Fruit fly (Drosophila melanogaster) whole organism, embryonic: Measurements from ENCODE around the gene CG17221.

ENCODE experiments used
- Aef1 ChIP-seq: fragments of 200-800 bp; sonication (Bioruptor generic); IDR thresholded peaks from 3 replicates; pipeline ENCODE4 v1.3.6; 2022; ENCODE audit warnings: missing biosample characterization, missing genetic modification characterization
- B-H1 ChIP-seq: fragments of 200-800 bp; sonication (Bioruptor generic); IDR thresholded peaks from 3 replicates; pipeline ENCODE4 v1.3.6; 2022; ENCODE audit warnings: missing biosample characterization, missing genetic modification characterization
- B-H2 ChIP-seq: fragments of 200-800 bp; sonication (Bioruptor generic); optimal IDR thresholded peaks from 2 replicates; lab custom pipeline; 2018; ENCODE audit warnings: missing biosample characterization, mild to moderate bottlenecking, missing genetic modification characterization
- Bdp1 ChIP-seq: fragments of 200-800 bp; sonication (Bioruptor generic); optimal IDR thresholded peaks from 3 replicates; lab custom pipeline; 2016; ENCODE audit warnings: missing biosample characterization, missing genetic modification characterization
- CG10979 ChIP-seq: fragments of 200-800 bp; sonication (Bioruptor generic); optimal IDR thresholded peaks from 2 replicates; lab custom pipeline; 2018; ENCODE audit warnings: missing biosample characterization, mild to moderate bottlenecking, missing genetic modification characterization, moderate library complexity
- CG12104 ChIP-seq: fragments of 200-800 bp; sonication (Bioruptor generic); optimal IDR thresholded peaks from 3 replicates; lab custom pipeline; 2016; ENCODE audit warnings: missing biosample characterization, missing genetic modification characterization
- CG12219 ChIP-seq: fragments of 200-800 bp; sonication (Bioruptor generic); optimal IDR thresholded peaks from 3 replicates; lab custom pipeline; 2018; ENCODE audit warnings: missing biosample characterization, mild to moderate bottlenecking, missing genetic modification characterization
- CG12299 ChIP-seq: fragments of 200-800 bp; sonication (Bioruptor generic); optimal IDR thresholded peaks from 2 replicates; lab custom pipeline; 2018; ENCODE audit warnings: missing biosample characterization, mild to moderate bottlenecking, missing genetic modification characterization
- CG12391 ChIP-seq: fragments of 200-800 bp; sonication (Bioruptor generic); optimal IDR thresholded peaks from 3 replicates; lab custom pipeline; 2018; ENCODE audit warnings: missing biosample characterization, mild to moderate bottlenecking, missing genetic modification characterization, moderate library complexity
- CG16815 ChIP-seq: fragments of 200-800 bp; sonication (Bioruptor generic); optimal IDR thresholded peaks from 3 replicates; lab custom pipeline; 2017; ENCODE audit warnings: missing biosample characterization, mild to moderate bottlenecking, missing genetic modification characterization
- CG31441 ChIP-seq: fragments of 200-800 bp; sonication (Bioruptor generic); IDR thresholded peaks from 2 replicates; pipeline ENCODE4 v1.3.6; 2022; ENCODE audit warnings: missing biosample characterization, missing genetic modification characterization
- CG33557 ChIP-seq: fragments of 200-800 bp; sonication (Bioruptor generic); optimal IDR thresholded peaks from 2 replicates; lab custom pipeline; 2019; ENCODE audit warnings: missing biosample characterization, mild to moderate bottlenecking, missing genetic modification characterization, moderate library complexity
- CG34224 ChIP-seq: fragments of 200-800 bp; sonication (Bioruptor generic); IDR thresholded peaks from 3 replicates; pipeline ENCODE4 v1.3.6; 2022; ENCODE audit warnings: missing biosample characterization, missing genetic modification characterization; ENCODE audit not compliant: partially characterized antibody
- CG34376 ChIP-seq: fragments of 200-800 bp; sonication (Bioruptor generic); optimal IDR thresholded peaks from 2 replicates; lab custom pipeline; 2018; ENCODE audit warnings: missing biosample characterization, mild to moderate bottlenecking, missing genetic modification characterization
- CG5245 ChIP-seq: fragments of 200-800 bp; sonication (Bioruptor generic); optimal IDR thresholded peaks from 3 replicates; lab custom pipeline; 2016; ENCODE audit warnings: missing biosample characterization, missing genetic modification characterization
- CG6254 ChIP-seq: fragments of 200-800 bp; sonication (Bioruptor generic); optimal IDR thresholded peaks from 3 replicates; lab custom pipeline; 2017; ENCODE audit warnings: mild to moderate bottlenecking, missing biosample characterization, missing genetic modification reagents, missing genetic modification characterization
- CG6272 ChIP-seq: fragments of 200-800 bp; sonication (Bioruptor generic); IDR thresholded peaks from 2 replicates; pipeline ENCODE4 v1.3.6; 2022; ENCODE audit warnings: missing biosample characterization, missing genetic modification characterization
- CG6689 ChIP-seq: fragments of 200-800 bp; sonication (Bioruptor generic); IDR thresholded peaks from 2 replicates; pipeline ENCODE4 v1.3.6; 2022; ENCODE audit warnings: missing biosample characterization, missing genetic modification characterization
- CG8290 ChIP-seq, 3 experiments: fragments of 200-800 bp; sonication (Bioruptor generic); optimal IDR thresholded peaks; 2 replicates each; lab custom pipeline; 2016 to 2019; ENCODE audit warnings: missing biosample characterization in 3 of 3, missing genetic modification characterization in 3 of 3, mild to moderate bottlenecking in 2 of 3, moderate library complexity in 1 of 3
- CG8359 ChIP-seq: fragments of 200-800 bp; sonication (Bioruptor generic); optimal IDR thresholded peaks from 2 replicates; lab custom pipeline; 2017; ENCODE audit warnings: missing biosample characterization, mild to moderate bottlenecking, missing genetic modification characterization, borderline replicate concordance
- CG9437 ChIP-seq: fragments of 200-800 bp; sonication (Bioruptor generic); optimal IDR thresholded peaks from 2 replicates; lab custom pipeline; 2018; ENCODE audit warnings: missing biosample characterization, mild to moderate bottlenecking, missing genetic modification characterization
- CG9932 ChIP-seq: fragments of 200-800 bp; sonication (Bioruptor generic); IDR thresholded peaks from 2 replicates; pipeline ENCODE4 v1.3.6; 2022; ENCODE audit warnings: missing biosample characterization, missing genetic modification characterization
- CrebB ChIP-seq: fragments of 200-800 bp; sonication (Bioruptor generic); optimal IDR thresholded peaks from 3 replicates; lab custom pipeline; 2018; ENCODE audit warnings: missing biosample characterization, mild to moderate bottlenecking, missing genetic modification characterization
- Dref ChIP-seq: fragments of 200-800 bp; sonication (Bioruptor generic); IDR thresholded peaks from 2 replicates; pipeline ENCODE4 v1.3.6; 2022; ENCODE audit warnings: missing biosample characterization, missing genetic modification characterization
- ERR ChIP-seq: fragments of 200-800 bp; sonication (Bioruptor generic); optimal IDR thresholded peaks from 2 replicates; lab custom pipeline; 2016; ENCODE audit warnings: missing biosample characterization, missing genetic modification characterization
- Med ChIP-seq: fragments of 200-800 bp; sonication (Bioruptor generic); peaks from one replicate; lab custom pipeline; 2016; ENCODE audit warnings: missing biosample characterization, missing genetic modification characterization, mild to moderate bottlenecking, inconsistent platforms, moderate library complexity
- Meics ChIP-seq: fragments of 200-800 bp; sonication (Bioruptor generic); optimal IDR thresholded peaks from 2 replicates; lab custom pipeline; 2017; ENCODE audit warnings: missing biosample characterization, mild to moderate bottlenecking, missing genetic modification characterization
- Nf-YA ChIP-seq: fragments of 200-800 bp; sonication (Bioruptor generic); IDR thresholded peaks from 2 replicates; pipeline ENCODE4 v1.3.6; 2022; ENCODE audit warnings: missing biosample characterization, missing genetic modification characterization
- Nf-YC ChIP-seq: fragments of 200-800 bp; optimal IDR thresholded peaks from 3 replicates; lab custom pipeline; 2019; ENCODE audit warnings: missing biosample characterization, mild to moderate bottlenecking, missing genetic modification characterization, moderate library complexity
- Optix ChIP-seq: fragments of 200-800 bp; sonication (Bioruptor generic); IDR thresholded peaks from 3 replicates; pipeline ENCODE4 v1.3.6; 2022; ENCODE audit warnings: missing biosample characterization, missing genetic modification characterization
- Pdp1 ChIP-seq, 2 experiments: fragments of 200-800 bp; sonication (Bioruptor generic); optimal IDR thresholded peaks; 3 replicates each; lab custom pipeline; 2016; ENCODE audit warnings: missing biosample characterization in 2 of 2, missing genetic modification characterization in 2 of 2, mild to moderate bottlenecking in 1 of 2, moderate library complexity in 1 of 2
- Sin3A ChIP-seq: fragments of >200 bp; optimal IDR thresholded peaks from 2 replicates; lab custom pipeline; 2018
- Trl ChIP-seq, 3 experiments: fragments of >200 bp in 2 of 3; fragments of 200-800 bp in 1 of 3; sonication (Bioruptor generic) in 1 of 3; optimal IDR thresholded peaks; 2 replicates in 1 of 3; 3 replicates in 2 of 3; lab custom pipeline; 2016 to 2017; ENCODE audit warnings: missing biosample characterization in 1 of 3, missing genetic modification characterization in 1 of 3
- ato ChIP-seq: fragments of 200-800 bp; sonication (Bioruptor generic); IDR thresholded peaks from 2 replicates; pipeline ENCODE4 v1.3.6; 2022; ENCODE audit warnings: missing biosample characterization, missing genetic modification characterization; ENCODE audit not compliant: partially characterized antibody
- btn ChIP-seq: fragments of 200-800 bp; sonication (Bioruptor generic); optimal IDR thresholded peaks from 2 replicates; lab custom pipeline; 2016; ENCODE audit warnings: missing biosample characterization, missing genetic modification characterization
- cas ChIP-seq: fragments of 200-800 bp; sonication (Bioruptor generic); IDR thresholded peaks from 2 replicates; pipeline ENCODE4 v1.3.6; 2022; ENCODE audit warnings: missing biosample characterization, missing genetic modification characterization
- caup ChIP-seq: fragments of 200-800 bp; sonication (Bioruptor generic); optimal IDR thresholded peaks from 3 replicates; lab custom pipeline; 2017; ENCODE audit warnings: missing biosample characterization, mild to moderate bottlenecking, missing genetic modification characterization, moderate library complexity; ENCODE audit not compliant: severe bottlenecking
- crc ChIP-seq: fragments of 200-800 bp; sonication (Bioruptor generic); optimal IDR thresholded peaks from 2 replicates; lab custom pipeline; 2016; ENCODE audit warnings: missing biosample characterization, missing genetic modification characterization
- dm ChIP-seq: fragments of 200-800 bp; sonication (Bioruptor generic); optimal IDR thresholded peaks from 3 replicates; lab custom pipeline; 2016; ENCODE audit warnings: missing biosample characterization, missing genetic modification characterization
- kni ChIP-seq: fragments of 200-800 bp; sonication (Bioruptor generic); optimal IDR thresholded peaks from 3 replicates; lab custom pipeline; 2017; ENCODE audit warnings: mild to moderate bottlenecking, missing biosample characterization, missing genetic modification reagents, missing genetic modification characterization
- lbe ChIP-seq: fragments of 200-800 bp; sonication (Bioruptor generic); optimal IDR thresholded peaks from 2 replicates; lab custom pipeline; 2016; ENCODE audit warnings: missing biosample characterization, mild to moderate bottlenecking, missing genetic modification characterization
- nmo ChIP-seq: fragments of 200-800 bp; sonication (Bioruptor generic); optimal IDR thresholded peaks from 2 replicates; lab custom pipeline; 2018; ENCODE audit warnings: missing biosample characterization, mild to moderate bottlenecking, missing genetic modification characterization, moderate library complexity
- odd ChIP-seq: fragments of 200-800 bp; sonication (Bioruptor generic); optimal IDR thresholded peaks from 2 replicates; lab custom pipeline; 2017; ENCODE audit warnings: missing biosample characterization, mild to moderate bottlenecking, missing genetic modification characterization
- onecut ChIP-seq: fragments of 200-800 bp; sonication (Bioruptor generic); IDR thresholded peaks from 2 replicates; pipeline ENCODE4 v1.3.6; 2022; ENCODE audit warnings: missing biosample characterization, missing genetic modification characterization
- p53 ChIP-seq: fragments of 200-800 bp; sonication (Bioruptor generic); optimal IDR thresholded peaks from 2 replicates; lab custom pipeline; 2016; ENCODE audit warnings: missing biosample characterization, missing genetic modification characterization
- pb ChIP-seq: fragments of 200-800 bp; sonication (Bioruptor generic); optimal IDR thresholded peaks from 3 replicates; lab custom pipeline; 2016; ENCODE audit warnings: missing biosample characterization, missing genetic modification characterization
- pnt ChIP-seq: fragments of 200-800 bp; sonication (Bioruptor generic); optimal IDR thresholded peaks from 3 replicates; lab custom pipeline; 2016; ENCODE audit warnings: missing biosample characterization, missing genetic modification characterization
- pum ChIP-seq: fragments of 200-800 bp; sonication (Bioruptor generic); optimal IDR thresholded peaks from 2 replicates; lab custom pipeline; 2016; ENCODE audit warnings: missing biosample characterization, missing genetic modification characterization
- sens ChIP-seq: fragments of 200-800 bp; sonication (Bioruptor generic); peaks from one replicate; lab custom pipeline; 2016; ENCODE audit warnings: missing biosample characterization, missing genetic modification characterization
- stwl ChIP-seq: fragments of 200-800 bp; sonication (Bioruptor generic); optimal IDR thresholded peaks from 3 replicates; lab custom pipeline; 2018; ENCODE audit warnings: missing biosample characterization, mild to moderate bottlenecking, missing genetic modification characterization, moderate library complexity

CG17221 gene

DNA sequence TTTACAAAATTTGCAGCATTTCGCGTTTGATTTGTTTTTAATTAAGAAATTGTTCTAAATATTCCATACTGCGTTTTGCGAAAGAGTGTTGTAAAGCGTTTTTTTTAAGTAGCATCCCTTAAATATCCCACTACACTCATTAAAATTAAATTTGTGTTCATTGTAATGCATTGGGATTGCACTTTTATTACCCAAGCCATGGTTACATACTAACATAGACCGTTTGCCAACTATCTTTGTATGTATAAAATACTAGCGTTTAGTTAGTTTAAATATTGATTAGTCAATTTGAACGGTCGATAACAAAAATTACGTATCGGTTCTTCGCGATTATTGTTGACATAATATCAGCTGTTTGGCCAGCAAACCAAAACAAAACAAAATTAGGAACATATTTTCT, at the start of gene CG17221, which contains the start of gene cnir (continued):
- TF ChIP-seq dm (GFP tag; lab: Kevin White, UChicago) (peak; percentile 43), pb (GFP tag; lab: Kevin White, UChicago) (peak; percentile 13), nmo (peak; percentile 75), CG9932 (GFP tag; lab: Robert Waterston, UW) (peak; percentile 72), CG33557 (GFP tag; lab: Kevin White, UChicago) (peak; percentile 18), pum (peak; percentile 69), CG31441 (GFP tag; lab: Robert Waterston, UW) (peak; percentile 53), Nf-YC (tag; lab: Kevin White, UChicago) (peak; percentile 54), Aef1 (GFP tag; lab: Robert Waterston, UW) (peak; percentile 43; the same call in 2 of the 3 replicates), cas (GFP tag; lab: Robert Waterston, UW) (no peak), Sin3A (lab: Kevin White, UChicago) (no peak), caup (GFP tag; lab: Kevin White, UChicago) (peak; percentile 58), pnt (GFP tag; lab: Kevin White, UChicago) (peak; percentile 41), stwl (tag; lab: Kevin White, UChicago) (peak; percentile 81), B-H2 (GFP tag; lab: Kevin White, UChicago) (peak; percentile 88), CG6254 (no peak), CrebB (peak; percentile 34), CG8359 (GFP tag; lab: Kevin White, UChicago) (no peak), Pdp1 (GFP tag; optimal IDR thresholded peaks at IDR 0.05; lab: Kevin White, UChicago) (peak; percentile 71 to 90), odd (GFP tag; lab: Kevin White, UChicago) (no peak), CG8290 (GFP tag; optimal IDR thresholded peaks at IDR 0.05; lab: Kevin White, UChicago) (peak; percentile 16), CG8290 (tag; optimal IDR thresholded peaks at IDR 0.05; lab: Kevin White, UChicago) (peak in 1 of 2 experiments; percentile 63), crc (GFP tag; lab: Kevin White, UChicago) (peak; percentile 57), CG6689 (GFP tag; lab: Robert Waterston, UW) (peak; percentile 55), CG9437 (GFP tag; lab: Kevin White, UChicago) (peak; percentile 73), p53 (GFP tag; lab: Kevin White, UChicago) (peak; percentile 45), ERR (GFP tag; lab: Kevin White, UChicago) (peak; percentile 48), CG34224 (GFP tag; lab: Robert Waterston, UW) (peak; percentile 53), sens (peak; percentile 93), CG6272 (peak; percentile 17; the same call in 1 of the 2 replicates), CG34376 (GFP tag; lab: Kevin White, UChicago) (peak; percentile 59), btn (GFP tag; lab: Kevin White, UChicago) (peak; percentile 38), CG5245 (GFP tag; lab: Kevin White, UChicago) (peak; percentile 43), Bdp1 (GFP tag; lab: Kevin White, UChicago) (no peak), CG10979 (tag; lab: Kevin White, UChicago) (peak; percentile 50), CG16815 (GFP tag; lab: Kevin White, UChicago) (peak; percentile 15), onecut (peak; percentile 88), Optix (GFP tag; lab: Robert Waterston, UW) (no peak), Dref (GFP tag; lab: Robert Waterston, UW) (peak; percentile 56), CG12219 (peak; percentile 48), kni (GFP tag; lab: Kevin White, UChicago) (peak; percentile 60), B-H1 (GFP tag; lab: Robert Waterston, UW) (no peak), CG12104 (GFP tag; lab: Kevin White, UChicago) (peak; percentile 39), Meics (GFP tag; lab: Kevin White, UChicago) (peak; percentile 88), Nf-YA (GFP tag; lab: Robert Waterston, UW) (no peak), CG12299 (peak; percentile 61), Med (GFP tag; lab: Kevin White, UChicago) (peak; percentile 97), CG12391 (peak; percentile 78), lbe (GFP tag; lab: Kevin White, UChicago) (peak; percentile 81), Trl (optimal IDR thresholded peaks at IDR 0.05; lab: Kevin White, UChicago) (no peak), Trl (GFP tag; optimal IDR thresholded peaks at IDR 0.05; lab: Kevin White, UChicago) (peak; percentile 87), ato (GFP tag; lab: Robert Waterston, UW) (no peak)
